Worm (Caenorhabditis elegans) whole organism, L3 larva: ENCODE results near the gene srsx-40.

Source experiments
- egl-27 ChIP-seq: sonication (generic microtip); optimal IDR thresholded peaks from 4 replicates; lab custom pipeline; 2017; ENCODE audit warnings: missing biosample characterization, missing genetic modification reagents, missing genetic modification characterization
- elt-2 ChIP-seq: sonication (generic microtip); optimal IDR thresholded peaks from 2 replicates; lab custom pipeline; 2016; ENCODE audit warnings: missing genetic modification reagents, mild to moderate bottlenecking, missing genetic modification characterization, missing compliant biosample characterization
- elt-3 ChIP-seq, 3 experiments: fragments of 150-350 bp in 1 of 3; sonication (generic microtip) in 2 of 3; optimal IDR thresholded peaks; 2 replicates in 2 of 3; 4 replicates in 1 of 3; lab custom pipeline; 2014 to 2017; ENCODE audit warnings: missing biosample characterization in 3 of 3, missing genetic modification characterization in 3 of 3
- nhr-23 ChIP-seq: fragments of 150-350 bp; optimal IDR thresholded peaks from 2 replicates; lab custom pipeline; 2014; ENCODE audit warnings: missing biosample characterization, missing genetic modification reagents, missing genetic modification characterization
- tbx-2 ChIP-seq: sonication (generic microtip); optimal IDR thresholded peaks from 2 replicates; lab custom pipeline; 2016; ENCODE audit warnings: mild to moderate bottlenecking, missing genetic modification characterization, missing compliant biosample characterization

DNA sequence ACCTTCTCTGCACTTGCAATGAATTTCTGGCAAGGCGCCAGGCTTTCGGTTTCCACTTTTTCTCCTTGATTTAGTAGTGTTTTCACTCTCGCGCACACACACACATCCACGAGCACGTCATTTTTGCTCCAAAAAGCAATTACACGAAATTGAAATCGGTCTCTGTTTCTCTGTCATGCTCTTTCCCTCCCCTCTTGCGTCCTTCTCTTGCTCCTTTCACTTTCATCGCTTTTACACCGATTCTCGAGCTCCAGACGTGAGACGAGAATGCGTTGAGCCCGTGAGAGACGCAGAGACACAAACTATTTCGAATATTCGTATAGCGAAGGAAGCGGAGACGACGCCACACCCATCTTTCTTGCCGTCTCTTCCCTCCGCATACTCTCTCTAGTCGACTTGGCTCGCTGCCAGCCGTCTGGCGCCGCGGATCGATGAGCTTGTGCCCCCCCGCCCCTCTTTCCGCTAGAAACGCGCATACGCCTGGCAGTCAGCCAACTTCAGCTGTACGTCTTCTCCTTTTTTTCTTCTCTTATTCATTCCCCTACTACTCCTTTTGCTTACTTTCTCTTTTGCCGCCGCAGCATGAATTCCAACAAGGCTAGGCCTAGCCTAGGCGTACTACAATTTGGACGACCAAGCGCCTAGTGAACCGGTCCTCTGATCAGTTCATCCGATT is 24.7 kb upstream of the srsx-40 start:
- peak; percentile 91 for TF ChIP-seq tbx-2 (tag; lab: Kevin White, UChicago)
- TF ChIP-seq egl-27 (tag; lab: Kevin White, UChicago) = no peak
- no peak for TF ChIP-seq elt-3 (tag; optimal IDR thresholded peaks at IDR 0.05; lab: Kevin White, UChicago)
- TF ChIP-seq nhr-23 (tag; lab: Kevin White, UChicago) = peak; percentile 53
- TF ChIP-seq elt-2 (tag; lab: Kevin White, UChicago) = peak; percentile 57
